Fruit fly (Drosophila melanogaster): ENCODE results near the gene bou.

bou gene

DNA sequence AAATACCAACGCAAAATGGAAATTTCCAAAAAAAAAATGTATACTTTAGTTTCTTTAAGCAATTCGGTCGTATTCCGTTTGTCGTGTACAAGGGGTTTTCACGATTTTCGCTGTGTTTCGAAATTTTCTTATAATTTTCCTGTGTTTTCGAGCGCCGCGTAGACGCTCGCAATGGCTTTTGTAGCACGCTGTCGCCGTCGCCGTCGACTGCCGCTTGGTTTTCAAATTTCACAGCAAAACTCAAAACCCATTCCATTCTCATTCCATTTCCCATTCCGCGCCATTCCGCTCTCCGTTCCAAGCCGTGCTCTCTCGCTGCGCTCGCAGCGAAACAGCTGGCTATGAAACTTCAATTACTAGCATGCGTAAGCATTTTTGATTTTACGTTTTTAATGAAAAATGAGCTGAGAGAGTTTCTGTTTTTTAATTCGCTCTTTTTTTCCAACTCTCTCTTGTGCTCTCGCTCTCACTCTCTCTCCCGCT lies 4.8 kb upstream of the bou start:
- TF ChIP-seq CG43689 (GFP tag; IDR thresholded peaks at IDR 0.05) (no peak), CG12391 (tag; optimal IDR thresholded peaks at IDR 0.05) (peak; percentile 9), Optix (GFP tag; IDR thresholded peaks at IDR 0.05) (no peak), CG6254 (GFP tag; optimal IDR thresholded peaks at IDR 0.05) (no peak), CG7839 (tag; optimal IDR thresholded peaks at IDR 0.05) (no peak), amos (GFP tag; IDR thresholded peaks at IDR 0.05; ENCODE audit: partially characterized antibody) (no peak; the same call in 1 of the 2 replicates), org-1 (GFP tag; optimal IDR thresholded peaks at IDR 0.05) (no peak), dmrt99B (tag; optimal IDR thresholded peaks at IDR 0.05) (no peak), CG4404 (GFP tag; IDR thresholded peaks at IDR 0.05) (no peak), CG6854 (GFP tag; optimal IDR thresholded peaks at IDR 0.05) (no peak), Kr (GFP tag; optimal IDR thresholded peaks at IDR 0.05) (no peak), HLHmδ (GFP tag; optimal IDR thresholded peaks at IDR 0.05) (no peak), CoRest (tag; optimal IDR thresholded peaks at IDR 0.05) (no peak), HLH3B (GFP tag; IDR thresholded peaks at IDR 0.05) (no peak), CG33213 (GFP tag; optimal IDR thresholded peaks at IDR 0.05) (no peak), CG11696 (GFP tag; IDR thresholded peaks at IDR 0.05) (no peak), trem (tag; optimal IDR thresholded peaks at IDR 0.05) (no peak), chm (GFP tag; IDR thresholded peaks at IDR 0.05) (peak; percentile 76), chn (GFP tag; optimal IDR thresholded peaks at IDR 0.05) (no peak), sens (GFP tag) (peak; percentile 90), hth (optimal IDR thresholded peaks at IDR 0.05) (no peak), CG4328 (GFP tag; optimal IDR thresholded peaks at IDR 0.05) (no peak), ken (GFP tag; IDR thresholded peaks at IDR 0.05) (peak; percentile 43; the same call in 1 of the 3 replicates), sd (tag; optimal IDR thresholded peaks at IDR 0.05) (no peak), CG10565 (GFP tag; optimal IDR thresholded peaks at IDR 0.05) (no peak), Doc2 (GFP tag; IDR thresholded peaks at IDR 0.05) (no peak), h (optimal IDR thresholded peaks at IDR 0.05) (no peak), CG16813 (GFP tag; IDR thresholded peaks at IDR 0.05; ENCODE audit: partially characterized antibody) (no peak), bigmax (GFP tag; optimal IDR thresholded peaks at IDR 0.05) (no peak), Neu2 (GFP tag; optimal IDR thresholded peaks at IDR 0.05; ENCODE audit: borderline replicate concordance) (no peak), CG11456 (GFP tag; IDR thresholded peaks at IDR 0.05) (no peak), CG5245 (GFP tag; optimal IDR thresholded peaks at IDR 0.05) (peak; percentile 15), chinmo (GFP tag; IDR thresholded peaks at IDR 0.05; ENCODE audit: partially characterized antibody) (0 out of 4 replicates have a peak, but pooled peaks have one; percentile 57), CG16863 (GFP tag; optimal IDR thresholded peaks at IDR 0.05) (no peak), onecut (GFP tag; IDR thresholded peaks at IDR 0.05) (no peak), pum (GFP tag; optimal IDR thresholded peaks at IDR 0.05) (no peak), caup (GFP tag; optimal IDR thresholded peaks at IDR 0.05; ENCODE audit: severe bottlenecking) (no peak), slbo (GFP tag; IDR thresholded peaks at IDR 0.05) (peak; percentile 52; the same call in 1 of the 2 replicates), Trl (optimal IDR thresholded peaks at IDR 0.05) (peak; percentile 88 to 95), Trl (GFP tag; optimal IDR thresholded peaks at IDR 0.05) (peak; percentile 61), CG8924 (tag; optimal IDR thresholded peaks at IDR 0.05) (no peak), CG10543 (GFP tag; optimal IDR thresholded peaks at IDR 0.05) (no peak), CG15601 (tag; optimal IDR thresholded peaks at IDR 0.05) (no peak), Side (GFP tag; optimal IDR thresholded peaks at IDR 0.05) (no peak), CG12236 (GFP tag; optimal IDR thresholded peaks at IDR 0.05) (no peak), CG11695 (GFP tag; IDR thresholded peaks at IDR 0.05) (peak; percentile 48; the same call in 1 of the 3 replicates), Dref (GFP tag; IDR thresholded peaks at IDR 0.05) (no peak), p53 (GFP tag; optimal IDR thresholded peaks at IDR 0.05) (no peak), ash1 (GFP tag; optimal IDR thresholded peaks at IDR 0.05) (no peak), CG4707 (GFP tag; optimal IDR thresholded peaks at IDR 0.05) (no peak), E2f1 (GFP tag; IDR thresholded peaks at IDR 0.05) (no peak), CG7786 (GFP tag; optimal IDR thresholded peaks at IDR 0.05) (peak; percentile 3), yki (optimal IDR thresholded peaks at IDR 0.05) (peak; percentile 94)
